Comparison of ENCODE assay signal across 1 fruit fly cellular context in the genomic region with DNA sequence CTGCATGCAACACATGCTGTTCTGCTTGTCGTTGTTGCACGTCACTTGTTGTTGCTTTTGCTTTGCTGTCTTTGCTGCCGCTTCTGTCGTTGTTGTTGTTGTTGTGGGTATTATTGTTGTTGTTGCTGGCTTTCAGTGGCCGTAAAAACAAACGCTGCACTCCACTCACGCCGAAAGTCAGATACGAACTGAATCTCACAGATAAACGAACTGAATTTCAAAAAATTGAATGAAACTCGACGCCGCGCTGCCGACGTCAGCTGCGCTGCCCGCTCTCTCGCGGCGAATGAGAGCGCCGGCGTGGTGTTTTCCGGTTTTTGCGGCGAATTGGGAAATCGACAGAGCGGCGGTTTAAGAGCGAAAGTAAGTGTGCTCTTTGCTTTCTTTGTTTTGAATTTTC.
TF ChIP-seq lines count a peak whose summit lies in the region.

TSS of gene bab2 (minus strand) at position 192 of the 400 bp plus-strand sequence.

TF ChIP-seq in whole organism, embryonic, 481 proteins besides CTCF, POLR2A, EP300 and RAD21 (continued from another document):
- TF ChIP-seq Adf1 (GFP tag; IDR thresholded peaks at IDR 0.05; lab: Robert Waterston, UW) (peak; percentile 97), ap (GFP tag; IDR thresholded peaks at IDR 0.05; lab: Robert Waterston, UW) (no peak), grau (tag; optimal IDR thresholded peaks at IDR 0.05; lab: Kevin White, UChicago) (peak; percentile 19), CG8290 (GFP tag; optimal IDR thresholded peaks at IDR 0.05; lab: Kevin White, UChicago) (no peak), CG8290 (tag; optimal IDR thresholded peaks at IDR 0.05; lab: Kevin White, UChicago) (peak in 1 of 2 experiments; percentile 43), scrt (GFP tag; optimal IDR thresholded peaks at IDR 0.05; lab: Kevin White, UChicago) (peak; percentile 15), hbn (GFP tag; IDR thresholded peaks at IDR 0.05; lab: Robert Waterston, UW; ENCODE audit: partially characterized antibody) (peak; percentile 17; the same call in 1 of the 2 replicates), dan (GFP tag; IDR thresholded peaks at IDR 0.05; lab: Robert Waterston, UW) (no peak), pros (GFP tag; optimal IDR thresholded peaks at IDR 0.05; lab: Kevin White, UChicago) (peak; percentile 40), CG3163 (GFP tag; optimal IDR thresholded peaks at IDR 0.05; lab: Kevin White, UChicago) (peak; percentile 95), Fer2 (tag; optimal IDR thresholded peaks at IDR 0.05; lab: Kevin White, UChicago) (no peak), CG13894 (tag; optimal IDR thresholded peaks at IDR 0.05; lab: Kevin White, UChicago) (no peak), NC2β (GFP tag; optimal IDR thresholded peaks at IDR 0.05; lab: Kevin White, UChicago) (peak; percentile 25), dm (GFP tag; optimal IDR thresholded peaks at IDR 0.05; lab: Kevin White, UChicago) (no peak), MTF-1 (GFP tag; optimal IDR thresholded peaks at IDR 0.05; lab: Kevin White, UChicago; ENCODE audit: borderline replicate concordance) (peak; percentile 32), CG9817 (tag; optimal IDR thresholded peaks at IDR 0.05; lab: Kevin White, UChicago) (no peak), CG17385 (GFP tag; optimal IDR thresholded peaks at IDR 0.05; lab: Kevin White, UChicago) (peak; percentile 41), CG34224 (GFP tag; IDR thresholded peaks at IDR 0.05; lab: Robert Waterston, UW; ENCODE audit: partially characterized antibody) (peak; percentile 52; the same call in 1 of the 3 replicates), jumu (GFP tag; optimal IDR thresholded peaks at IDR 0.05; lab: Kevin White, UChicago) (no peak), emc (GFP tag; optimal IDR thresholded peaks at IDR 0.05; lab: Kevin White, UChicago) (no peak), fru (optimal IDR thresholded peaks at IDR 0.05; lab: Kevin White, UChicago) (no peak), CG6689 (GFP tag; IDR thresholded peaks at IDR 0.05; lab: Robert Waterston, UW) (no peak), gsb (GFP tag; IDR thresholded peaks at IDR 0.05; lab: Robert Waterston, UW) (0 out of 2 replicates have a peak, but pooled peaks have one; percentile 9), ttk (GFP tag; IDR thresholded peaks at IDR 0.05; lab: Robert Waterston, UW) (no peak), sim (GFP tag; IDR thresholded peaks at IDR 0.05; lab: Robert Waterston, UW) (0 out of 2 replicates have a peak, but pooled peaks have one; percentile 9), CG3407 (GFP tag; optimal IDR thresholded peaks at IDR 0.05; lab: Kevin White, UChicago) (no peak), gcm (GFP tag; optimal IDR thresholded peaks at IDR 0.05; lab: Kevin White, UChicago) (peak; percentile 16), CG17829 (tag; optimal IDR thresholded peaks at IDR 0.05; lab: Kevin White, UChicago) (peak; percentile 54), otp (GFP tag; IDR thresholded peaks at IDR 0.05; lab: Robert Waterston, UW) (peak; percentile 62; the same call in 2 of the 3 replicates), wek (GFP tag; optimal IDR thresholded peaks at IDR 0.05; lab: Kevin White, UChicago) (peak; percentile 38), CG16863 (GFP tag; optimal IDR thresholded peaks at IDR 0.05; lab: Kevin White, UChicago) (no peak), ash1 (GFP tag; optimal IDR thresholded peaks at IDR 0.05; lab: Kevin White, UChicago) (peak; percentile 37), wor (GFP tag; IDR thresholded peaks at IDR 0.05; lab: Robert Waterston, UW) (no peak), CG14860 (GFP tag; IDR thresholded peaks at IDR 0.05; lab: Robert Waterston, UW; ENCODE audit: partially characterized antibody) (no peak), disco-r (GFP tag; optimal IDR thresholded peaks at IDR 0.05; lab: Kevin White, UChicago) (no peak), caup (GFP tag; optimal IDR thresholded peaks at IDR 0.05; lab: Kevin White, UChicago; ENCODE audit: severe bottlenecking) (no peak), slp2 (GFP tag; optimal IDR thresholded peaks at IDR 0.05; lab: Kevin White, UChicago) (no peak), dpn (GFP tag; optimal IDR thresholded peaks at IDR 0.05; lab: Kevin White, UChicago) (peak in 1 of 2 experiments; percentile 10), D19A (tag; optimal IDR thresholded peaks at IDR 0.05; lab: Kevin White, UChicago) (peak; percentile 33), Jarid2 (GFP tag; optimal IDR thresholded peaks at IDR 0.05; lab: Kevin White, UChicago) (peak; percentile 100), lab (GFP tag; optimal IDR thresholded peaks at IDR 0.05; lab: Kevin White, UChicago) (peak; percentile 2), Side (GFP tag; optimal IDR thresholded peaks at IDR 0.05; lab: Kevin White, UChicago) (peak; percentile 2), amos (GFP tag; IDR thresholded peaks at IDR 0.05; lab: Robert Waterston, UW; ENCODE audit: partially characterized antibody) (peak; percentile 43; the same call in 1 of the 2 replicates), chm (GFP tag; IDR thresholded peaks at IDR 0.05; lab: Robert Waterston, UW) (peak; percentile 95), ftz-f1 (GFP tag; optimal IDR thresholded peaks at IDR 0.05; lab: Kevin White, UChicago) (no peak), H2.0 (GFP tag; IDR thresholded peaks at IDR 0.05; lab: Robert Waterston, UW) (0 out of 2 replicates have a peak, but pooled peaks have one; percentile 8), Xrp1 (GFP tag; IDR thresholded peaks at IDR 0.05; lab: Robert Waterston, UW) (no peak), CG12219 (GFP tag; optimal IDR thresholded peaks at IDR 0.05; lab: Kevin White, UChicago) (peak; percentile 30), CG3838 (GFP tag; optimal IDR thresholded peaks at IDR 0.05; lab: Kevin White, UChicago) (peak; percentile 73), tin (GFP tag; optimal IDR thresholded peaks at IDR 0.05; lab: Kevin White, UChicago) (no peak), Neu2 (GFP tag; optimal IDR thresholded peaks at IDR 0.05; lab: Kevin White, UChicago; ENCODE audit: borderline replicate concordance) (no peak), unpg (GFP tag; optimal IDR thresholded peaks at IDR 0.05; lab: Kevin White, UChicago) (peak; percentile 22), Vsx1 (GFP tag; optimal IDR thresholded peaks at IDR 0.05; lab: Kevin White, UChicago) (peak; percentile 19), Oli (tag; optimal IDR thresholded peaks at IDR 0.05; lab: Kevin White, UChicago) (no peak), Dbx (GFP tag; IDR thresholded peaks at IDR 0.05; lab: Robert Waterston, UW) (no peak; the same call in 2 of the 3 replicates), CG14050 (GFP tag; IDR thresholded peaks at IDR 0.05; lab: Robert Waterston, UW) (no peak), CG13624 (GFP tag; optimal IDR thresholded peaks at IDR 0.05; lab: Kevin White, UChicago) (peak; percentile 9), al (GFP tag; IDR thresholded peaks at IDR 0.05; lab: Robert Waterston, UW) (no peak), bcd (GFP tag; optimal IDR thresholded peaks at IDR 0.05; lab: Kevin White, UChicago) (no peak), tup (GFP tag; optimal IDR thresholded peaks at IDR 0.05; lab: Kevin White, UChicago) (no peak), Blimp-1 (GFP tag; optimal IDR thresholded peaks at IDR 0.05; lab: Kevin White, UChicago) (peak; percentile 5), nerfin-1 (tag; optimal IDR thresholded peaks at IDR 0.05; lab: Kevin White, UChicago) (peak; percentile 24), psq (GFP tag; optimal IDR thresholded peaks at IDR 0.05; lab: Kevin White, UChicago) (no peak), CG34376 (GFP tag; optimal IDR thresholded peaks at IDR 0.05; lab: Kevin White, UChicago) (no peak), mam (GFP tag; optimal IDR thresholded peaks at IDR 0.05; lab: Kevin White, UChicago) (no peak), CG12659 (GFP tag; optimal IDR thresholded peaks at IDR 0.05; lab: Kevin White, UChicago) (no peak), CG2889 (GFP tag; IDR thresholded peaks at IDR 0.05; lab: Robert Waterston, UW) (no peak), Xbp1 (GFP tag; optimal IDR thresholded peaks at IDR 0.05; lab: Kevin White, UChicago) (no peak), ro (GFP tag; IDR thresholded peaks at IDR 0.05; lab: Robert Waterston, UW) (no peak), cad (GFP tag; optimal IDR thresholded peaks at IDR 0.05; lab: Kevin White, UChicago) (peak; percentile 30), CG4328 (GFP tag; optimal IDR thresholded peaks at IDR 0.05; lab: Kevin White, UChicago) (no peak), HmgZ (tag; optimal IDR thresholded peaks at IDR 0.05; lab: Kevin White, UChicago) (peak; percentile 17), lbe (GFP tag; optimal IDR thresholded peaks at IDR 0.05; lab: Kevin White, UChicago) (no peak), CG12391 (tag; optimal IDR thresholded peaks at IDR 0.05; lab: Kevin White, UChicago) (no peak), CG18011 (GFP tag; optimal IDR thresholded peaks at IDR 0.05; lab: Kevin White, UChicago) (no peak), crol (GFP tag; IDR thresholded peaks at IDR 0.05; lab: Robert Waterston, UW) (peak; percentile 73)
